Fruit fly (Drosophila melanogaster): ENCODE measurements around the gene sgl.

- peak; percentile 13 for TF ChIP-seq Sry-δ (GFP tag; optimal IDR thresholded peaks at IDR 0.05)
- no peak for TF ChIP-seq CG15073 (GFP tag; optimal IDR thresholded peaks at IDR 0.05)
- no peak for TF ChIP-seq CG6272 (GFP tag; IDR thresholded peaks at IDR 0.05)
- peak; percentile 4 to 45 for TF ChIP-seq Pdp1 (GFP tag; optimal IDR thresholded peaks at IDR 0.05)
- TF ChIP-seq CG1024 (GFP tag; IDR thresholded peaks at IDR 0.05) = peak; percentile 28; the same call in 1 of the 2 replicates
- TF ChIP-seq Atf6 (GFP tag; IDR thresholded peaks at IDR 0.05) = peak; percentile 42; the same call in 1 of the 2 replicates
- TF ChIP-seq gsb (GFP tag; IDR thresholded peaks at IDR 0.05) = no peak
- TF ChIP-seq CG12104 (GFP tag; optimal IDR thresholded peaks at IDR 0.05) = no peak
- TF ChIP-seq CG30020 (tag; optimal IDR thresholded peaks at IDR 0.05) = peak; percentile 30
- no peak for TF ChIP-seq br (optimal IDR thresholded peaks at IDR 0.05)
Measured at dm6 chr3L:6964488-6965152, at the start of gene sgl.

Data from whole organism, embryonic.